Worm (Caenorhabditis elegans): ENCODE results near the gene srj-4.

Gene srj-4

ce11 chrV:12195845-12196244, 32.8 kb downstream of the srj-4 start, which contains the start of gene ZK836.3:
Gene ZK836.3, minus strand, starts transcription at chrV:12195945.
- TF ChIP-seq egl-13 (tag; optimal IDR thresholded peaks at IDR 0.05), result no peak
- no peak for TF ChIP-seq lin-39 (tag; optimal IDR thresholded peaks at IDR 0.05)
- TF ChIP-seq efl-1 (optimal IDR thresholded peaks at IDR 0.05), result no peak
- TF ChIP-seq efl-1 (GFP tag; optimal IDR thresholded peaks at IDR 0.05 in 1 of 2), result peak in 1 of 2 experiments; percentile 30
- TF ChIP-seq lin-35 (GFP tag; optimal IDR thresholded peaks at IDR 0.05), result no peak
- no peak for TF ChIP-seq C04F5.9 (tag; optimal IDR thresholded peaks at IDR 0.05)
- no peak for TF ChIP-seq ceh-90 (tag; optimal IDR thresholded peaks at IDR 0.05)
- TF ChIP-seq C34B4.2 (tag; optimal IDR thresholded peaks at IDR 0.05), result no peak

ce11 chrV:12196659-12197058, 33.7 kb downstream of the srj-4 start:
- no peak for TF ChIP-seq efl-1 (optimal IDR thresholded peaks at IDR 0.05)
- peak in 1 of 2 experiments; percentile 56 for TF ChIP-seq efl-1 (GFP tag; optimal IDR thresholded peaks at IDR 0.05 in 1 of 2)
- TF ChIP-seq snu-23 (GFP tag; optimal IDR thresholded peaks at IDR 0.05), result no peak
- TF ChIP-seq lin-14 (GFP tag; optimal IDR thresholded peaks at IDR 0.05), result peak; percentile 19

- no peak for TF ChIP-seq ceh-8 (GFP tag; optimal IDR thresholded peaks at IDR 0.05)
- no peak for TF ChIP-seq pax-3 (tag; optimal IDR thresholded peaks at IDR 0.05)
- TF ChIP-seq hpl-2 (GFP tag; optimal IDR thresholded peaks at IDR 0.05), result no peak
- no peak for TF ChIP-seq egl-27 (tag; optimal IDR thresholded peaks at IDR 0.05)
- no peak for TF ChIP-seq ceh-90 (tag; optimal IDR thresholded peaks at IDR 0.05)
- TF ChIP-seq ceh-82 (tag; optimal IDR thresholded peaks at IDR 0.05), result no peak
- no peak for TF ChIP-seq dsc-1 (tag; optimal IDR thresholded peaks at IDR 0.05)
- TF ChIP-seq skn-1 (tag; optimal IDR thresholded peaks at IDR 0.05), result no peak
- no peak for TF ChIP-seq unc-98 (GFP tag; IDR thresholded peaks at IDR 0.05)
- no peak for TF ChIP-seq nhr-71 (tag; optimal IDR thresholded peaks at IDR 0.05)
- no peak for TF ChIP-seq nhr-77 (tag; optimal IDR thresholded peaks at IDR 0.05)
- TF ChIP-seq ama-1 (optimal IDR thresholded peaks at IDR 0.05), result no peak
- TF ChIP-seq snpc-4 (tag; optimal IDR thresholded peaks at IDR 0.05), result no peak
- TF ChIP-seq elt-3 (tag; optimal IDR thresholded peaks at IDR 0.05), result no peak
- no peak for TF ChIP-seq nhr-90 (tag; optimal IDR thresholded peaks at IDR 0.05; ENCODE audit: poor library complexity)
These were observed 34.7 kb downstream of the srj-4 start for ce11 chrV:12197748-12198147.

ce11 chrV:12198545-12198944, 35.5 kb downstream of the srj-4 start, which contains the start of gene lon-3:
Gene lon-3, minus strand, starts transcription at chrV:12198645.
- no peak for TF ChIP-seq aly-2 (tag; optimal IDR thresholded peaks at IDR 0.05)
- no peak for TF ChIP-seq nhr-84 (tag; optimal IDR thresholded peaks at IDR 0.05)
- no peak for TF ChIP-seq nhr-85 (tag)
- TF ChIP-seq xbp-1 (tag; optimal IDR thresholded peaks at IDR 0.05), result no peak
- TF ChIP-seq nhr-71 (tag; optimal IDR thresholded peaks at IDR 0.05), result no peak
- no peak for TF ChIP-seq hlh-17 (GFP tag; optimal IDR thresholded peaks at IDR 0.05; ENCODE audit: borderline replicate concordance)
- TF ChIP-seq nhr-237 (tag; optimal IDR thresholded peaks at IDR 0.05), result no peak
- no peak for TF ChIP-seq Y116A8C.19 (tag; optimal IDR thresholded peaks at IDR 0.05; ENCODE audit: borderline replicate concordance)
- TF ChIP-seq sptf-1 (tag; optimal IDR thresholded peaks at IDR 0.05), result no peak
- TF ChIP-seq nhr-28 (tag; optimal IDR thresholded peaks at IDR 0.05), result no peak
- no peak for TF ChIP-seq sox-4 (tag; optimal IDR thresholded peaks at IDR 0.05)
- no peak for TF ChIP-seq efl-3 (GFP tag; optimal IDR thresholded peaks at IDR 0.05)
- TF ChIP-seq efl-1 (optimal IDR thresholded peaks at IDR 0.05), result no peak
- no peak for TF ChIP-seq efl-1 (GFP tag; optimal IDR thresholded peaks at IDR 0.05 in 1 of 2)
- TF ChIP-seq tlp-1 (tag; optimal IDR thresholded peaks at IDR 0.05), result no peak
- TF ChIP-seq fos-1 (tag; optimal IDR thresholded peaks at IDR 0.05), result no peak
- no peak for TF ChIP-seq aha-1 (tag; optimal IDR thresholded peaks at IDR 0.05)
- TF ChIP-seq skn-1 (tag; optimal IDR thresholded peaks at IDR 0.05), result no peak
- TF ChIP-seq grh-1 (GFP tag; IDR thresholded peaks at IDR 0.05), result no peak
- no peak for TF ChIP-seq C04F5.9 (tag; optimal IDR thresholded peaks at IDR 0.05)

All from whole organism, L1 larva.